Worm (Caenorhabditis elegans): ENCODE data around the gene F53H1.3.

F53H1.3 gene

DNA sequence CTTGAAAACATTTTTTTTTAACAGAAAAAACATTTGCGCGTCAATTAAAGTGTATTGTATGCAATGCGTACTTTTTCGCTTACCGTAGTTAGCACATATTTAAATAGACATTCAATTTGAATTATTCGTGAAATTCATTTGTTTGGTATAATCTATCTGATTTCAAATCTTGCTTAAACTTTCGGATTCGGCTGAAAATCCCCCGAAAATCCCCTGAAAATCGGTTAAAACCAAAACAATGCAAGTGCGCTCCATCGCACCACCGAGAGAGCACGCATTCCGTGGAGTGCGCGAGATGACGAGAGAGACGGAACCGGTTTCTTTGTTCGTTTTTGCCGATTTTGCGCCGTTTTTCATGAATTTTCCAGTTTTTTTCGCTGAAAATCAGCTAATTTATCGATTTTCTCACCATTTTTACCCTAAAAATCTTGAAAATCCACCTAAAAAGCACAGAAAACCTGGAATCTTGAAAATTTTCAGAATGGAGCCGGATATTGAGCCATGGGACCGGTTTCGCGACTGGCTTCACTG is at the start of gene F53H1.3:
Gene F53H1.3 (plus strand): TSS at position 481 of the 531 bp plus-strand sequence.
- TF ChIP-seq lin-11 (tag; optimal IDR thresholded peaks at IDR 0.05) (no peak), ttx-3 (tag; optimal IDR thresholded peaks at IDR 0.05) (no peak), ztf-16 (tag; optimal IDR thresholded peaks at IDR 0.05) (no peak), ceh-34 (tag; optimal IDR thresholded peaks at IDR 0.05) (no peak), dve-1 (tag; optimal IDR thresholded peaks at IDR 0.05) (no peak), unc-86 (tag; optimal IDR thresholded peaks at IDR 0.05) (no peak), rnt-1 (tag; optimal IDR thresholded peaks at IDR 0.05) (no peak), hlh-15 (tag; optimal IDR thresholded peaks at IDR 0.05) (no peak), ama-1 (optimal IDR thresholded peaks at IDR 0.05) (no peak), ceh-48 (tag; optimal IDR thresholded peaks at IDR 0.05) (no peak)

DNA sequence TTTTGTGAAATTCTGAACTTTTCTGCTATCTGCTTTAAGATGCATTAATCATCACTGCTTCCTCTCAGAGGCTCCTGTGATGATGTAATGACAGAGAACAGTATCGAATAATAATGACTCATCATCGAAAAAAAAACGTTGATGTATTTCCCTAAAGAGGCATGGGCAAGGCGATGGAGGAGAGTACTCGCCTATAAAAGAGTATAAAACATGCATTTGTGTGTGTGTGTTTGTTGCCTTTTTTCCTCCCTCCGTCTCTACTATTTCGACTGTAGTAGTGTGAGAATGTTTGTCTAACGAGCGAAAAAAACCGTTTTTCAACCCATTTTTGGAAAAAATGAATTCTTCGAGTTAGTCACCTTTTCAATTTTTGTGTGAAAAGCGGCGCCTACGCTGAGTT is 44.1 kb upstream of the F53H1.3 start:
- TF ChIP-seq K09A11.1 (tag; optimal IDR thresholded peaks at IDR 0.05; ENCODE audit: insufficient read depth) = no peak
- TF ChIP-seq ceh-9 (tag; optimal IDR thresholded peaks at IDR 0.05) = no peak
- TF ChIP-seq unc-3 (GFP tag; conservative IDR thresholded peaks at IDR 0.05) = no peak
- TF ChIP-seq unc-3 (tag; optimal IDR thresholded peaks at IDR 0.05) = no peak
- TF ChIP-seq unc-55 (GFP tag; optimal IDR thresholded peaks at IDR 0.05) = no peak
- no peak for TF ChIP-seq unc-42 (tag; optimal IDR thresholded peaks at IDR 0.05)
- TF ChIP-seq fkh-6 (tag; optimal IDR thresholded peaks at IDR 0.05) = no peak
- no peak for TF ChIP-seq dmd-4 (tag; optimal IDR thresholded peaks at IDR 0.05; ENCODE audit: borderline replicate concordance)
- no peak for TF ChIP-seq hlh-13 (GFP tag; optimal IDR thresholded peaks at IDR 0.05)
- no peak for TF ChIP-seq mec-3 (tag; optimal IDR thresholded peaks at IDR 0.05; ENCODE audit: borderline replicate concordance)
- no peak for TF ChIP-seq rnt-1 (tag; optimal IDR thresholded peaks at IDR 0.05)
- no peak for TF ChIP-seq hlh-30 (tag; optimal IDR thresholded peaks at IDR 0.05; ENCODE audit: insufficient read depth)
- no peak for TF ChIP-seq Y22D7AL.16 (tag; optimal IDR thresholded peaks at IDR 0.05)
- no peak for TF ChIP-seq sox-4 (tag; optimal IDR thresholded peaks at IDR 0.05)
- no peak for TF ChIP-seq hlh-15 (tag; optimal IDR thresholded peaks at IDR 0.05)
- TF ChIP-seq hlh-6 (tag; optimal IDR thresholded peaks at IDR 0.05) = no peak
- TF ChIP-seq hlh-8 (tag; optimal IDR thresholded peaks at IDR 0.05) = no peak
- no peak for TF ChIP-seq ttx-3 (tag; optimal IDR thresholded peaks at IDR 0.05)
- TF ChIP-seq che-1 (tag; optimal IDR thresholded peaks at IDR 0.05) = no peak

DNA sequence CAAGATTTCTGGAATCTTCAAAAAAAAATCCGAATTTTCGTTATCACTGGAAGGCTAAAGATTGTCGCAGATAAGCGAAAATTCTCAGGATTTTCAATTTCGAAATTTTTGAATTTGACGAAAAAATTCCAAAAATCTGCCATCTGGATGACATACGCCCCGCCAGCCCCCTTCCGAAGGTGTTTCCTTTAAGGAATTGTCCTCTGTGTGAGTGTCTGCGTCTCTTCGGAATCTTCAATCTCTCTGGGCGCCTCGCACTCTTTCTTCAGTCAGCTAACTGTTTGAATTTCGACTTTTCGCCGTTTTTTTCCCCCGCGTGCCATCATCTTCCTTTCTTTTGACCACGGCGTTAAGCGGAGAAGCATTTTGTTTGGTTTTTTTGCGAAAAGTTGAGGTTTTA is 42.4 kb upstream of the F53H1.3 start:
- TF ChIP-seq ztf-16 (tag; optimal IDR thresholded peaks at IDR 0.05) (no peak), fkh-10 (GFP tag; optimal IDR thresholded peaks at IDR 0.05) (no peak), mec-3 (tag; optimal IDR thresholded peaks at IDR 0.05; ENCODE audit: borderline replicate concordance) (no peak), unc-86 (tag; optimal IDR thresholded peaks at IDR 0.05) (no peak)

DNA sequence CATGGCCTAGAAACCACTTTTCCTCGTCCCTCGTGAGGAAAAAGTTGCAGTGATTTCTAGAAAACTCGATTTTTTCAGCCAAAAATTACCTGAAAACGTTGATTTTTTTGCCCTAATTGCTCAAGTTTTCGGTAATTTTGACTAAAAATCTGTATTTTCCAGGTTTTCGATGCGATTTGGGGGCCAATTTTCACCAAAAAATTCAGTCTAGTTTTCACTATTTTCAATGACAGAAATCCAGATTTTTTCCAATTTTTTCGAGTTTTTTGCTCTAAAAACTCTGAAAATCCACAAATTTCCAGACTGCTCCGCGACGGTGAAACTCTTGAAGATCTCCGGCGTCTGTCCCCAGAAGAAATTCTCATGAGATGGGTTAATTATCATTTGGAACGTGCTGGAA is 39.6 kb upstream of the F53H1.3 start, which contains the start of gene plst-1:
Gene plst-1 (plus strand): TSS at position 301 of the 400 bp plus-strand sequence.
- no peak for TF ChIP-seq che-1 (tag; optimal IDR thresholded peaks at IDR 0.05)
- no peak for TF ChIP-seq unc-55 (GFP tag; optimal IDR thresholded peaks at IDR 0.05)
- no peak for TF ChIP-seq hlh-15 (tag; optimal IDR thresholded peaks at IDR 0.05)
- TF ChIP-seq hlh-8 (tag; optimal IDR thresholded peaks at IDR 0.05) = no peak
- TF ChIP-seq ceh-14 (tag; optimal IDR thresholded peaks at IDR 0.05) = no peak
- no peak for TF ChIP-seq lim-6 (tag; optimal IDR thresholded peaks at IDR 0.05)
- TF ChIP-seq sox-4 (tag; optimal IDR thresholded peaks at IDR 0.05) = no peak
- no peak for TF ChIP-seq ceh-30 (tag; optimal IDR thresholded peaks at IDR 0.05)
- no peak for TF ChIP-seq pat-9 (tag; optimal IDR thresholded peaks at IDR 0.05)
- no peak for TF ChIP-seq eyg-1 (tag; optimal IDR thresholded peaks at IDR 0.05)
- TF ChIP-seq T23F11.4 (GFP tag; optimal IDR thresholded peaks at IDR 0.05) = no peak
- TF ChIP-seq K09A11.1 (tag; optimal IDR thresholded peaks at IDR 0.05; ENCODE audit: insufficient read depth) = no peak
- no peak for TF ChIP-seq ceh-22 (tag; optimal IDR thresholded peaks at IDR 0.05)
- no peak for TF ChIP-seq ztf-16 (tag; optimal IDR thresholded peaks at IDR 0.05)
- no peak for TF ChIP-seq elt-2 (tag; optimal IDR thresholded peaks at IDR 0.05)
- no peak for TF ChIP-seq unc-86 (tag; optimal IDR thresholded peaks at IDR 0.05)

Data from whole organism, late embryonic.